Worm (Caenorhabditis elegans) whole organism, L3 larva: Measurements from ENCODE around the gene mecr-1.

ENCODE experiments used
- fos-1 ChIP-seq: fragments of 150-350 bp; optimal IDR thresholded peaks from 2 replicates; lab custom pipeline; 2014; ENCODE audit warnings: missing biosample characterization, missing genetic modification characterization
- nhr-237 ChIP-seq: fragments of 150-350 bp; optimal IDR thresholded peaks from 2 replicates; lab custom pipeline; 2014; ENCODE audit warnings: missing biosample characterization, missing genetic modification characterization
- nhr-77 ChIP-seq: fragments of 150-350 bp; optimal IDR thresholded peaks from 2 replicates; lab custom pipeline; 2014; ENCODE audit warnings: missing biosample characterization, missing genetic modification characterization

DNA sequence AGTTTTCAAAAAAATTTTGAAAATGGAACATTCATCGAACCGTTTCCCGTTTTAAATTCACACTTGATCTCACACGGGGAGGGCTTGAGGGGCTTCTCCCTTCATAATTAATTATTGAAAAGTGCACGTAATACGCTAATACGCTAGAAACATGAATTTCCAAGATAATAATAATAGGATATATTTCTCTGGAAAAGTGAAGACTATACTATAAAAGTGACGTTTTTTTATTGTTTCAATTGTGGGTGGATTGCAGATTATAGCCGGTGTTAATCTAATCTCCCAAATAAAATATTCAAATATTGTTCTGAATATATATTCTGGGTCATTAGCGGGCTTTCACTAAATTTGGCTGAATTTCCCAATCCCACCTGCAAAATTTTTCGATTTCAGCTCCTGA is 46.6 kb upstream of the mecr-1 start:
- no peak for TF ChIP-seq nhr-77
- no peak for TF ChIP-seq fos-1
- no peak for TF ChIP-seq nhr-237
